Fruit fly (Drosophila melanogaster): ENCODE data around the gene CG12684.

CG12684 gene

DNA sequence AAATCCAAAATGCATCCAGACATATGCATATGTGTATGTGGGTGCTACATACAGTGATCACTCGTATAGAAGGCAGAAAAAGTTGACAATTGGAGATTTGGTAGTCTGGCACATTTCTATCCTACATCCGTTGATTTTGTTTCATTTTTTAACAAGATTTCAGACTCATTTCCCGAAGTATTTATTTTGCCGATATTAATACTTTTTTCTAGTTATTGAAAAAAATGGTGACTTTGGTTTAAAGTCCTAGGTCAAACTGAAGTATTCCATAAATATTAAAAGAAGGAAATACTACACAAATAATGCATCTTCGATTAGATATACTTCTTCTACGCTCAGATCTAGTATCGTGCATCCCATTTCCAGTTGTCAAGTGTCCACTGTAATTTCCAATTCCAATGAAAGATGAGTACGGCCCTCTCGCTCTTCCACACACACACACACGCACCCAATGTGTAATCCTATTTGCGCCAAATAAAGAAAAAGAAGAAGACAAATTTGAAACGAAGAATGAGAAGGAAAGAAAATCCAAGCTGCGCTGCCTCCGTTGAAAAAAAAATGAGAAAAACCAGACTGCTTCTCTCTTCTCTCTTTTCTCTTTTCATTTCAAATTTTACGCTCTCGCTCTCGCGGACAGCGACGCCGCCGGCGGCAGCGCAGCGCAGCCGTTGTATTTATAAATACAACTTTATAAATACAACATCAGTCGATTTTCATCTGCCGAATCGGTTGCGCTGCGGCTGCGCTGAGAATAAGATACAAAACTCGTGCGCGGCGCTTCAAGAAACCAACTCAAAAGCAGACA is 45.3 kb upstream of the CG12684 start, which contains the start of gene peb (continued):
- no peak for TF ChIP-seq Hr38 (GFP tag; optimal IDR thresholded peaks at IDR 0.05)
- peak; percentile 9 for TF ChIP-seq CG8319 (GFP tag; optimal IDR thresholded peaks at IDR 0.05)
- TF ChIP-seq esn (GFP tag; optimal IDR thresholded peaks at IDR 0.05) = peak; percentile 64
- peak; percentile 86 for TF ChIP-seq Eip78C (GFP tag)
- TF ChIP-seq achi (GFP tag; optimal IDR thresholded peaks at IDR 0.05) = no peak
- TF ChIP-seq CG11762 (GFP tag; optimal IDR thresholded peaks at IDR 0.05; ENCODE audit: insufficient read depth) = no peak
- TF ChIP-seq Gug (GFP tag; IDR thresholded peaks at IDR 0.05) = no peak
- TF ChIP-seq eg (GFP tag; IDR thresholded peaks at IDR 0.05) = peak; percentile 64; the same call in 2 of the 3 replicates
- peak; percentile 49 for TF ChIP-seq topi (GFP tag; optimal IDR thresholded peaks at IDR 0.05)
- TF ChIP-seq Hr39 (GFP tag; optimal IDR thresholded peaks at IDR 0.05) = peak; percentile 63
- no peak for TF ChIP-seq CG3032 (tag; optimal IDR thresholded peaks at IDR 0.05)
- TF ChIP-seq Sox102F (GFP tag; optimal IDR thresholded peaks at IDR 0.05) = no peak
- TF ChIP-seq CG10669 (GFP tag; optimal IDR thresholded peaks at IDR 0.05) = no peak
- TF ChIP-seq Met (GFP tag; optimal IDR thresholded peaks at IDR 0.05) = peak; percentile 61
- TF ChIP-seq svp (GFP tag) = peak; percentile 87
- peak; percentile 40 for TF ChIP-seq fkh (GFP tag; optimal IDR thresholded peaks at IDR 0.05)
- no peak for TF ChIP-seq CG4318 (GFP tag; optimal IDR thresholded peaks at IDR 0.05)
- TF ChIP-seq pdm3 (GFP tag; optimal IDR thresholded peaks at IDR 0.05) = peak; percentile 37
- TF ChIP-seq CG6854 (GFP tag; optimal IDR thresholded peaks at IDR 0.05) = no peak

DNA sequence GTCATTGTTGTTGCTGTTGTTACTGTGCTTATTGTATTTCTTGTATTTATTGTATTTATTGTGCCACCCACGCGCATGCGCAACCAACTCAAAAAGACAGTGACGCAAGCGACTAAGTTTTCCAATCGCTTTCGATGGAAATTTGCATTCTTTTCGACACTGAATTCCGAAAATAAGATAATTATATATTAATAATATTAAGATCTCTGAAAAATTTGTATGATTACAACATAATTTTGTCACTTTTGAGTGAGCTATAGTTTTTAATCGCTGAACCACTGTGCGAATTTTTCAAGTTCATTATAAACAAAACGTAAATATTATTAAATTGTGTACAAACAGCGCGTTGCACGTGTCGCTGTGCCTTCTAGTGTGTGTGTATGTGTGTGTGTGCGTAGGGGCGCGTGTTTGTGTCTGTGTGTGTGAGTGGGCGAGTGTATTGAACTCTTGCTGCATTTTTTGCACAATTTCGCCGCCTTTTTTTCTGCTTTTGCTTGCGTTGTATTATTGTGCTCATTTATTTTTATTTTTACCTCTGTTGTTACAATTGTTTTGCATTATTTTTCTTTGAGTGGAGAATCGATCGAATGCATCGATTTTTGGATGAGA is 44.1 kb upstream of the CG12684 start:
- TF ChIP-seq CG8119 (GFP tag; IDR thresholded peaks at IDR 0.05) (0 out of 3 replicates have a peak, but pooled peaks have one; percentile 20), Eip75B (GFP tag; optimal IDR thresholded peaks at IDR 0.05) (no peak), CG32006 (GFP tag; optimal IDR thresholded peaks at IDR 0.05) (peak; percentile 22), Eip78C (GFP tag) (peak; percentile 70), cyc (GFP tag; optimal IDR thresholded peaks at IDR 0.05) (peak; percentile 8), Eip93F (GFP tag; optimal IDR thresholded peaks at IDR 0.05) (no peak), Lpt (GFP tag; optimal IDR thresholded peaks at IDR 0.05) (no peak), CG6854 (GFP tag; optimal IDR thresholded peaks at IDR 0.05) (no peak), Sox15 (GFP tag; optimal IDR thresholded peaks at IDR 0.05) (peak; percentile 10), eg (GFP tag; IDR thresholded peaks at IDR 0.05) (peak; percentile 56), CG34406 (GFP tag; optimal IDR thresholded peaks at IDR 0.05) (peak; percentile 46), CG11294 (GFP tag; IDR thresholded peaks at IDR 0.05) (no peak), acj6 (GFP tag; optimal IDR thresholded peaks at IDR 0.05) (peak; percentile 28), achi (GFP tag; optimal IDR thresholded peaks at IDR 0.05) (peak; percentile 37), CG10631 (GFP tag; optimal IDR thresholded peaks at IDR 0.05) (peak; percentile 4), Met (GFP tag; optimal IDR thresholded peaks at IDR 0.05) (peak; percentile 43), salr (GFP tag; optimal IDR thresholded peaks at IDR 0.05) (no peak), CG6792 (GFP tag; optimal IDR thresholded peaks at IDR 0.05) (peak; percentile 30), CG8632 (GFP tag; optimal IDR thresholded peaks at IDR 0.05) (peak; percentile 46), net (GFP tag; optimal IDR thresholded peaks at IDR 0.05) (peak; percentile 12), CG31627 (GFP tag; optimal IDR thresholded peaks at IDR 0.05) (peak; percentile 22), CG6163 (GFP tag; IDR thresholded peaks at IDR 0.05) (0 out of 3 replicates have a peak, but pooled peaks have one; percentile 23), Hr39 (GFP tag; optimal IDR thresholded peaks at IDR 0.05) (peak; percentile 19), CG3919 (GFP tag; optimal IDR thresholded peaks at IDR 0.05) (peak; percentile 19), Smox (GFP tag; optimal IDR thresholded peaks at IDR 0.05) (peak; percentile 19), OdsH (GFP tag; optimal IDR thresholded peaks at IDR 0.05) (peak; percentile 33), Hr4 (GFP tag; optimal IDR thresholded peaks at IDR 0.05) (no peak), esn (GFP tag; optimal IDR thresholded peaks at IDR 0.05) (peak; percentile 46), Gug (GFP tag; IDR thresholded peaks at IDR 0.05) (0 out of 2 replicates have a peak, but pooled peaks have one; percentile 28), topi (GFP tag; optimal IDR thresholded peaks at IDR 0.05) (peak; percentile 12), svp (GFP tag) (peak; percentile 71), CG11902 (GFP tag; optimal IDR thresholded peaks at IDR 0.05) (peak; percentile 39), Ets21C (GFP tag; optimal IDR thresholded peaks at IDR 0.05) (no peak), lz (GFP tag; optimal IDR thresholded peaks at IDR 0.05) (peak; percentile 35), Sox102F (GFP tag; optimal IDR thresholded peaks at IDR 0.05) (peak; percentile 7)
